Fruit fly (Drosophila melanogaster) whole organism, wandering third instar larva: ENCODE results near the gene CG13392.

ENCODE experiments used
- Abd-B ChIP-seq: fragments of >200 bp; optimal IDR thresholded peaks from 2 replicates; lab custom pipeline; 2017; ENCODE audit warnings: missing biosample characterization, missing genetic modification characterization
- HLH106 ChIP-seq: fragments of 200-800 bp; optimal IDR thresholded peaks from 3 replicates; lab custom pipeline; 2019; ENCODE audit warnings: missing biosample characterization, mild to moderate bottlenecking, missing genetic modification characterization, moderate library complexity
- Hr78 ChIP-seq: fragments of >200 bp; optimal IDR thresholded peaks from 2 replicates; lab custom pipeline; 2017; ENCODE audit warnings: missing biosample characterization, missing genetic modification characterization
- Mio ChIP-seq: sonication (Bioruptor generic); optimal IDR thresholded peaks from 2 replicates; lab custom pipeline; 2016; ENCODE audit warnings: missing biosample characterization, missing genetic modification characterization
- OdsH ChIP-seq: fragments of 200-800 bp; sonication (Bioruptor generic); optimal IDR thresholded peaks from 2 replicates; lab custom pipeline; 2016; ENCODE audit warnings: missing biosample characterization, mild to moderate bottlenecking, missing genetic modification characterization
- dsf ChIP-seq: sonication (Bioruptor generic); optimal IDR thresholded peaks from 2 replicates; lab custom pipeline; 2016; ENCODE audit warnings: missing biosample characterization, missing genetic modification characterization, borderline replicate concordance
- fru ChIP-seq: fragments of 200-800 bp; sonication (Bioruptor generic); optimal IDR thresholded peaks from 3 replicates; lab custom pipeline; 2016; ENCODE audit warnings: missing biosample characterization, mild to moderate bottlenecking, missing genetic modification characterization
- lola ChIP-seq: fragments of >200 bp; optimal IDR thresholded peaks from 2 replicates; lab custom pipeline; 2017; ENCODE audit warnings: missing biosample characterization, missing genetic modification characterization
- pan ChIP-seq: fragments of >200 bp; optimal IDR thresholded peaks from 2 replicates; lab custom pipeline; 2017
- sv ChIP-seq: fragments of 200-800 bp; sonication (Bioruptor generic); optimal IDR thresholded peaks from 3 replicates; lab custom pipeline; 2016; ENCODE audit warnings: missing biosample characterization, missing genetic modification characterization

dm6 chr2L:8425962-8426759 is 43.6 kb upstream of the CG13392 start:
- TF ChIP-seq HLH106 (tag; lab: Kevin White, UChicago) (no peak), fru (GFP tag; lab: Kevin White, UChicago) (no peak), OdsH (no peak), Hr78 (no peak), Mio (no peak), dsf (no peak), Abd-B (no peak), sv (GFP tag; lab: Kevin White, UChicago) (no peak), lola (GFP tag; lab: Kevin White, UChicago) (no peak), pan (lab: Kevin White, UChicago) (no peak)
